Worm (Caenorhabditis elegans): Measurements from ENCODE around the gene Y73B6BL.288.
"Not testable (repeated sequence)": the region's sequence is repeated elsewhere in the genome, so short reads cannot be mapped to it uniquely, and the experiment has no call there.

DNA sequence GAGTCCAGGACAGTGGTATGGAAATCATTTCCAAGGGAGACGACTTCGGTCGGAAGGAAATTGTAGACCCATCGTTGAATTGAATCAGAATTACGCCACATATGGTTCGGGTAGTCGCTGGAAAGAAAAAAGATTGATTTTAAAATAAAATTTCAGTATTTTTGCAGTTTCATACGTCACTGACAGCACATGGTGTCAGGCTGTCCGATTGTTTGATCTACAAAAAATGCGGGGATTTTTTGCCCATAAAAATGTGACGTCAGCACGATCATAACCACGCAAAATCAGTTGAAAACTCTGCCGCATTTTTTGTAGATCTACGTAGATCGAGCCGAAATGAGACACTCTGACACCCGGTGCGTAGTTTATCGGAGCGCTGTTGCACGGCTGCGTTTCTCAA is 25.0 kb downstream of the Y73B6BL.288 start, which contains the start of gene Y73B6BL.12:
- TF ChIP-seq nhr-12 (tag; optimal IDR thresholded peaks at IDR 0.05); snpc-4 (tag; optimal IDR thresholded peaks at IDR 0.05); ceh-83 (GFP tag; optimal IDR thresholded peaks at IDR 0.05); unc-39 (tag; optimal IDR thresholded peaks at IDR 0.05); elt-3 (tag; optimal IDR thresholded peaks at IDR 0.05); blmp-1 (tag; optimal IDR thresholded peaks at IDR 0.05); nhr-237 (tag; optimal IDR thresholded peaks at IDR 0.05); ztf-11 (tag; optimal IDR thresholded peaks at IDR 0.05); ham-2 (GFP tag; optimal IDR thresholded peaks at IDR 0.05); ces-1 (GFP tag; optimal IDR thresholded peaks at IDR 0.05); mab-5 (tag; optimal IDR thresholded peaks at IDR 0.05): not testable (repeated sequence)

Data from whole organism, mixed stage, embryonic.